Worm (Caenorhabditis elegans) whole organism, L1 larva: Measurements from ENCODE around the gene fbxa-156.
"Not testable (repeated sequence)": the region's sequence is repeated elsewhere in the genome, so short reads cannot be mapped to it uniquely, and the experiment has no call there.

Source experiments
- C04F5.9 ChIP-seq: sonication (generic microtip); optimal IDR thresholded peaks from 2 replicates; lab custom pipeline; 2016; ENCODE audit warnings: missing genetic modification characterization, missing compliant biosample characterization
- C34B4.2 ChIP-seq: sonication (generic microtip); optimal IDR thresholded peaks from 2 replicates; lab custom pipeline; 2017; ENCODE audit warnings: mild to moderate bottlenecking, missing genetic modification characterization, missing compliant biosample characterization
- F16B12.6 ChIP-seq: fragments of 150-350 bp; optimal IDR thresholded peaks from 2 replicates; lab custom pipeline; 2014; ENCODE audit warnings: missing biosample characterization, missing genetic modification characterization
- Y116A8C.19 ChIP-seq: sonication (generic microtip); optimal IDR thresholded peaks from 2 replicates; lab custom pipeline; 2016; ENCODE audit warnings: missing compliant biosample characterization, missing genetic modification characterization, borderline replicate concordance
- aha-1 ChIP-seq: fragments of 150-350 bp; optimal IDR thresholded peaks from 2 replicates; lab custom pipeline; 2014; ENCODE audit warnings: missing biosample characterization, missing genetic modification characterization
- alr-1 ChIP-seq: fragments of 200-800 bp; sonication (Bioruptor generic); optimal IDR thresholded peaks from 2 replicates; lab custom pipeline; 2018; ENCODE audit warnings: borderline replicate concordance, mild to moderate bottlenecking, missing genetic modification characterization, missing compliant biosample characterization
- aly-2 ChIP-seq: fragments of 150-350 bp; optimal IDR thresholded peaks from 2 replicates; lab custom pipeline; 2014; ENCODE audit warnings: missing biosample characterization, missing genetic modification characterization
- blmp-1 ChIP-seq: fragments of 150-350 bp; optimal IDR thresholded peaks from 2 replicates; lab custom pipeline; 2014; ENCODE audit warnings: missing biosample characterization, missing genetic modification characterization
- ceh-63 ChIP-seq: fragments of 200-800 bp; sonication (Bioruptor generic); optimal IDR thresholded peaks from 2 replicates; lab custom pipeline; 2018; ENCODE audit warnings: mild to moderate bottlenecking, missing genetic modification characterization, missing compliant biosample characterization
- ceh-88 ChIP-seq: fragments of 200-800 bp; sonication (Bioruptor generic); IDR thresholded peaks from 2 replicates; pipeline ENCODE4 v1.3.6; 2022; ENCODE audit warnings: missing genetic modification characterization, missing compliant biosample characterization
- dpl-1 ChIP-seq, 3 experiments: fragments of 150-350 bp in 2 of 3; sonication (generic microtip) in 1 of 3; optimal IDR thresholded peaks; 2 replicates each; lab custom pipeline; 2014 to 2017; ENCODE audit warnings: missing biosample characterization in 3 of 3, missing genetic modification characterization in 3 of 3, missing genetic modification reagents in 3 of 3
- dsc-1 ChIP-seq: sonication (generic microtip); optimal IDR thresholded peaks from 2 replicates; lab custom pipeline; 2016; ENCODE audit warnings: mild to moderate bottlenecking, missing genetic modification characterization, missing compliant biosample characterization
- efl-1 ChIP-seq, 4 experiments: fragments of 150-350 bp; optimal IDR thresholded peaks in 3 of 4; peaks in 1 of 4; 1 replicate in 1 of 4; 2 replicates in 3 of 4; lab custom pipeline; 2014; ENCODE audit warnings: missing biosample characterization in 2 of 4, missing genetic modification characterization in 2 of 4, missing genetic modification reagents in 2 of 4
- elt-2 ChIP-seq: sonication (generic microtip); optimal IDR thresholded peaks from 2 replicates; lab custom pipeline; 2016; ENCODE audit warnings: missing genetic modification characterization, mild to moderate bottlenecking, inconsistent platforms, missing compliant biosample characterization, missing genetic modification reagents
- ets-5 ChIP-seq: fragments of 200-800 bp; sonication (Bioruptor generic); IDR thresholded peaks from 2 replicates; pipeline ENCODE4 v1.3.6; 2022; ENCODE audit warnings: missing genetic modification characterization, missing compliant biosample characterization
- fkh-10 ChIP-seq: sonication (generic microtip); optimal IDR thresholded peaks from 2 replicates; lab custom pipeline; 2017; ENCODE audit warnings: missing biosample characterization, missing genetic modification reagents, missing genetic modification characterization
- fos-1 ChIP-seq: fragments of 150-350 bp; optimal IDR thresholded peaks from 2 replicates; lab custom pipeline; 2014; ENCODE audit warnings: missing biosample characterization, missing genetic modification characterization
- grh-1 ChIP-seq: fragments of 200-800 bp; sonication (Bioruptor generic); IDR thresholded peaks from 2 replicates; pipeline ENCODE4 v1.3.6; 2022; ENCODE audit warnings: missing genetic modification reagents, missing genetic modification characterization, missing compliant biosample characterization
- hlh-4 ChIP-seq: sonication (generic microtip); optimal IDR thresholded peaks from 2 replicates; lab custom pipeline; 2016; ENCODE audit warnings: mild to moderate bottlenecking, missing genetic modification characterization, missing compliant biosample characterization
- hpl-2 ChIP-seq: fragments of 150-350 bp; optimal IDR thresholded peaks from 2 replicates; lab custom pipeline; 2014; ENCODE audit warnings: missing biosample characterization, missing genetic modification reagents, missing genetic modification characterization
- irx-1 ChIP-seq: sonication (generic microtip); optimal IDR thresholded peaks from 2 replicates; lab custom pipeline; 2016; ENCODE audit warnings: missing genetic modification characterization, missing compliant biosample characterization
- jun-1 ChIP-seq: fragments of 150-350 bp; optimal IDR thresholded peaks from 2 replicates; lab custom pipeline; 2014; ENCODE audit warnings: missing biosample characterization, missing genetic modification reagents, missing genetic modification characterization
- lin-15B ChIP-seq: fragments of 150-350 bp; sonication (generic microtip); optimal IDR thresholded peaks from 3 replicates; lab custom pipeline; 2014; ENCODE audit warnings: missing biosample characterization, missing genetic modification characterization
- lin-35 ChIP-seq, 2 experiments: fragments of 150-350 bp; optimal IDR thresholded peaks; 2 replicates each; lab custom pipeline; 2014; ENCODE audit warnings: missing biosample characterization in 2 of 2, missing genetic modification characterization in 2 of 2, missing genetic modification reagents in 2 of 2
- lsy-2 ChIP-seq, 2 experiments: fragments of 150-350 bp; optimal IDR thresholded peaks; 2 replicates each; lab custom pipeline; 2014; ENCODE audit warnings: missing biosample characterization in 2 of 2, missing genetic modification characterization in 2 of 2
- mdl-1 ChIP-seq, 2 experiments: fragments of 150-350 bp; optimal IDR thresholded peaks; 2 replicates each; lab custom pipeline; 2014 to 2017; ENCODE audit warnings: missing biosample characterization in 2 of 2, missing genetic modification characterization in 2 of 2, inconsistent platforms in 1 of 2
- mef-2 ChIP-seq: fragments of 150-350 bp; optimal IDR thresholded peaks from 2 replicates; lab custom pipeline; 2014; ENCODE audit warnings: missing biosample characterization, missing genetic modification characterization
- mep-1 ChIP-seq: fragments of 150-350 bp; optimal IDR thresholded peaks from 2 replicates; lab custom pipeline; 2014; ENCODE audit warnings: missing biosample characterization, missing genetic modification characterization
- nhr-12 ChIP-seq: sonication (generic microtip); optimal IDR thresholded peaks from 2 replicates; lab custom pipeline; 2017; ENCODE audit warnings: missing biosample characterization, missing genetic modification characterization
- nhr-237 ChIP-seq: fragments of 150-350 bp; optimal IDR thresholded peaks from 2 replicates; lab custom pipeline; 2014; ENCODE audit warnings: missing biosample characterization, missing genetic modification characterization
- nhr-28 ChIP-seq: fragments of 150-350 bp; optimal IDR thresholded peaks from 2 replicates; lab custom pipeline; 2014; ENCODE audit warnings: missing biosample characterization, missing genetic modification characterization
- nhr-84 ChIP-seq: sonication (generic microtip); optimal IDR thresholded peaks from 2 replicates; lab custom pipeline; 2017; ENCODE audit warnings: missing biosample characterization, missing genetic modification characterization
- nhr-90 ChIP-seq: sonication (generic microtip); optimal IDR thresholded peaks from 2 replicates; lab custom pipeline; 2016; ENCODE audit warnings: mild to moderate bottlenecking, missing genetic modification characterization, missing compliant biosample characterization; ENCODE audit not compliant: poor library complexity
- pax-3 ChIP-seq: fragments of 200-800 bp; sonication (Bioruptor generic); optimal IDR thresholded peaks from 2 replicates; lab custom pipeline; 2018; ENCODE audit warnings: mild to moderate bottlenecking, missing genetic modification characterization, moderate library complexity, missing compliant biosample characterization
- rnt-1 ChIP-seq: sonication (generic microtip); optimal IDR thresholded peaks from 2 replicates; lab custom pipeline; 2016; ENCODE audit warnings: mild to moderate bottlenecking, missing genetic modification characterization, moderate library complexity, missing compliant biosample characterization
- skn-1 ChIP-seq: fragments of 150-350 bp; optimal IDR thresholded peaks from 2 replicates; lab custom pipeline; 2014; ENCODE audit warnings: missing biosample characterization, missing genetic modification characterization
- snu-23 ChIP-seq: sonication (generic microtip); optimal IDR thresholded peaks from 2 replicates; lab custom pipeline; 2016; ENCODE audit warnings: missing genetic modification characterization, missing compliant biosample characterization
- sptf-1 ChIP-seq: fragments of 150-350 bp; optimal IDR thresholded peaks from 2 replicates; lab custom pipeline; 2014; ENCODE audit warnings: missing biosample characterization, missing genetic modification characterization
- swsn-7 ChIP-seq: sonication (generic microtip); optimal IDR thresholded peaks from 2 replicates; lab custom pipeline; 2016; ENCODE audit warnings: missing genetic modification characterization, missing compliant biosample characterization
- tbx-2 ChIP-seq: sonication (generic microtip); optimal IDR thresholded peaks from 2 replicates; lab custom pipeline; 2016; ENCODE audit warnings: missing genetic modification characterization, missing compliant biosample characterization
- tlp-1 ChIP-seq: fragments of 150-350 bp; optimal IDR thresholded peaks from 2 replicates; lab custom pipeline; 2014; ENCODE audit warnings: missing biosample characterization, missing genetic modification characterization
- unc-86 ChIP-seq: sonication (generic microtip); optimal IDR thresholded peaks from 2 replicates; lab custom pipeline; 2016; ENCODE audit warnings: missing genetic modification characterization, missing compliant biosample characterization
- xbp-1 ChIP-seq: sonication (generic microtip); optimal IDR thresholded peaks from 2 replicates; lab custom pipeline; 2016; ENCODE audit warnings: missing genetic modification characterization, missing compliant biosample characterization
- zip-4 ChIP-seq: fragments of 200-800 bp; sonication (Bioruptor generic); optimal IDR thresholded peaks from 2 replicates; lab custom pipeline; 2018; ENCODE audit warnings: mild to moderate bottlenecking, missing genetic modification characterization, moderate library complexity, missing compliant biosample characterization

The fbxa-156 gene

DNA sequence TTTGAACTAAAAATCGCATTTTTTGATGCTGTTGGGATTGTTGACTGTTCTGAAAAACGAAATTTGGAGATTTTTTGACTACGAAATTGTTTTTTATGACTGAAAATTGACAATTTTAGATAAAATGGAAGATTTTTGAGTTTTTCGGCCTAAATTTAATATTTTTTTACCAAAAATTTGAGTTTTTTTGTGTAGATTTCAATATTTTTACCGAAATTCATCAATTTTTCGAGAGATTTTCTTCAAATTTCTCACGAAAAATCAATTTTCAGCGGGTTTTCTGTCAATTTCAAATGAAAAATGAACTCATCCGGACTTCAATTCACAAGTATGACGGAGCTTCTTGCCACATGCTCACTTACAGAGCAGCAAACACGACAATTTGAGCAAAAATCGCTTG lies 31.3 kb downstream of the fbxa-156 start, which contains the start of gene Y59A8A.8:
TSS of gene Y59A8A.8 (plus strand) at position 301 of the 400 bp plus-strand sequence.
- TF ChIP-seq swsn-7, mep-1, blmp-1 (tag; lab: Kevin White, UChicago): not testable (repeated sequence)

DNA sequence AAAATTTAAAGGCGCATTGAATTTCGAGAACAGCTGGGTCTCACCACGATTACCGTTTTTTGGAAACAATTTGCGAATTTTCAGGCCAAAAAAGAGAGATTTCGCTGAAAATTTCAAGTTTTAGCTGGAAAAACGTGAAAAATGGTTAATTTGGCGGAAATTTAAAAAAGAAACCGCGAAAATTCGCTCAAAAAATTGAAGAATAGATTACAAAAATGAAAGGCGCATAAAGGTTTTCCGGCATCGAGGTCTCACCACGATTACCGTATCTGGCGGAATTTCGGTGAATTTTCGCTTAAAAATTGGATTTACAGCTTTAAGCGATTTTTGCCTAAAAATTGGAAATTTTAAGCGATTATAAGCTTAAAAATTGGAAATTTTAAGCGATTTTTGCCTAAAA lies 37.1 kb downstream of the fbxa-156 start:
- TF ChIP-seq skn-1 (tag; lab: Kevin White, UChicago) (no peak), lin-15B (tag; lab: Kevin White, UChicago) (no peak), tlp-1 (tag; lab: Kevin White, UChicago) (no peak), elt-2 (tag; lab: Kevin White, UChicago) (no peak), nhr-90 (tag; lab: Kevin White, UChicago) (no peak), ceh-88 (GFP tag; lab: Robert Waterston, UW) (no peak), xbp-1 (tag; lab: Kevin White, UChicago) (no peak), irx-1 (tag; lab: Kevin White, UChicago) (no peak)

DNA sequence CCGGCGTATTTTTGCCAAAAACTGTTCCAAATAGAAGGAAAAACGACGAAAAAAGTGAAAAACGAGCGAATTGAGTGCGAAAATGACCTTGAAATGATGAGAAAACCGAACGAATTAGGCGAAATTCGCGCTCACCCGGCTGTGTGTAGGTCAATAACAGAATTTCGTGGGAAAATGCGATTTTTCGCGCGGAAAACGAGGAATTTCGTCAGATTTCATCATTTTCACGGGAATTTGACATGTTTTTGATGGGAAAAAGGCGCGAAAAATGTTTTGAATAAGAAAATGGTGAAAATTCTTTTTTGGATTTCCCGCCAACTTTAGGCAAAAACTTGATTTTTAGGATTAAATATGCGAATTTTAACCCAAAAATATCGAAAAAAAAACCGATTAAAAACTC lies 37.5 kb downstream of the fbxa-156 start:
- peak; percentile 86 for TF ChIP-seq blmp-1 (tag; lab: Kevin White, UChicago)
- TF ChIP-seq rnt-1 = no peak
- TF ChIP-seq efl-1 (optimal IDR thresholded peaks at IDR 0.05; lab: Kevin White, UChicago) = peak in 1 of 2 experiments; percentile 4
- TF ChIP-seq efl-1 (GFP tag; optimal IDR thresholded peaks at IDR 0.05 in 1 of 2; lab: Kevin White, UChicago) = no peak
- no peak for TF ChIP-seq dsc-1
- no peak for TF ChIP-seq unc-86 (tag; lab: Kevin White, UChicago)
- no peak for TF ChIP-seq C34B4.2 (tag; lab: Kevin White, UChicago)
- peak in 1 of 3 experiments; percentile 7 for TF ChIP-seq dpl-1 (GFP tag; optimal IDR thresholded peaks at IDR 0.05; lab: Kevin White, UChicago)
- no peak for TF ChIP-seq ets-5 (GFP tag; lab: Robert Waterston, UW)
- no peak for TF ChIP-seq fos-1 (tag; lab: Kevin White, UChicago)
- peak; percentile 65 for TF ChIP-seq skn-1 (tag; lab: Kevin White, UChicago)
- TF ChIP-seq zip-4 (GFP tag; lab: Kevin White, UChicago) = no peak
- no peak for TF ChIP-seq grh-1 (GFP tag; lab: Robert Waterston, UW)

DNA sequence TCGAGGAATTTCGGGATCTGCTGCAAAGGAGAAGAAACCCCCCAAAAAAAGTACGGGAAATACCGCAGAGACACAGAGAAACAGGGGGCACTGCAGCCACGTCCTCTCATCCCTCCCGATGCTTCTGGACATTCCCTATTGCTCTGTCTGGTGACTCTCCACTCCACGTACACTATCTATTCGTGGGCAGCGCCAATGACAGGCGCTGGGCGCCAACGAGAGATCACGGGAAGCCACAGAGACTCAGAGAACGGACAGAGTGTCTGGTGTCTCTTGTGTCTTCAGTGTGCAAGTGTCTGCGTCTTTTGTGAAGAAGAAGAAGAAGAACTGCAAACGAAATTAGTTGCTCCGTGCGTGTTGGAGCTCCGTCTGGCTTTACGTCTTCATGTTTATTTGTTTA lies 38.7 kb downstream of the fbxa-156 start:
- TF ChIP-seq aha-1 (no peak), nhr-12 (tag; lab: Kevin White, UChicago) (no peak), hlh-4 (tag; lab: Kevin White, UChicago) (no peak), skn-1 (tag; lab: Kevin White, UChicago) (no peak), snu-23 (peak; percentile 93), lin-35 (GFP tag; optimal IDR thresholded peaks at IDR 0.05; lab: Kevin White, UChicago) (peak; percentile 77 to 81), nhr-84 (no peak), nhr-237 (tag; lab: Kevin White, UChicago) (peak; percentile 80), swsn-7 (tag; lab: Kevin White, UChicago) (peak; percentile 91), nhr-90 (tag; lab: Kevin White, UChicago) (peak; percentile 63), tbx-2 (tag; lab: Kevin White, UChicago) (peak; percentile 90), ceh-63 (GFP tag; lab: Kevin White, UChicago) (no peak), alr-1 (tag; lab: Kevin White, UChicago) (no peak), hpl-2 (GFP tag; lab: Kevin White, UChicago) (no peak), lsy-2 (tag; optimal IDR thresholded peaks at IDR 0.05; lab: Kevin White, UChicago) (peak; percentile 78 to 85), zip-4 (GFP tag; lab: Kevin White, UChicago) (peak; percentile 26), blmp-1 (tag; lab: Kevin White, UChicago) (peak; percentile 13), dsc-1 (peak; percentile 76), unc-86 (tag; lab: Kevin White, UChicago) (peak; percentile 89), C04F5.9 (tag; lab: Kevin White, UChicago) (no peak), jun-1 (tag; lab: Kevin White, UChicago) (peak; percentile 24), tlp-1 (tag; lab: Kevin White, UChicago) (no peak), aly-2 (tag; lab: Kevin White, UChicago) (no peak), lin-15B (tag; lab: Kevin White, UChicago) (peak; percentile 62), fkh-10 (GFP tag; lab: Kevin White, UChicago) (peak; percentile 47), mef-2 (peak; percentile 64), pax-3 (tag; lab: Kevin White, UChicago) (peak; percentile 59), efl-1 (optimal IDR thresholded peaks at IDR 0.05; lab: Kevin White, UChicago) (peak; percentile 82 to 95), efl-1 (GFP tag; optimal IDR thresholded peaks at IDR 0.05 in 1 of 2; lab: Kevin White, UChicago) (peak; percentile 60 to 96), mdl-1 (tag; optimal IDR thresholded peaks at IDR 0.05; lab: Kevin White, UChicago) (peak; percentile 43 to 68), F16B12.6 (tag; lab: Kevin White, UChicago) (peak; percentile 18), nhr-28 (tag; lab: Kevin White, UChicago) (no peak), Y116A8C.19 (no peak), mep-1 (tag; lab: Kevin White, UChicago) (peak; percentile 84), sptf-1 (tag; lab: Kevin White, UChicago) (no peak), xbp-1 (tag; lab: Kevin White, UChicago) (peak; percentile 73)
